Worm (Caenorhabditis elegans): ENCODE results near the gene cdh-8.

DNA sequence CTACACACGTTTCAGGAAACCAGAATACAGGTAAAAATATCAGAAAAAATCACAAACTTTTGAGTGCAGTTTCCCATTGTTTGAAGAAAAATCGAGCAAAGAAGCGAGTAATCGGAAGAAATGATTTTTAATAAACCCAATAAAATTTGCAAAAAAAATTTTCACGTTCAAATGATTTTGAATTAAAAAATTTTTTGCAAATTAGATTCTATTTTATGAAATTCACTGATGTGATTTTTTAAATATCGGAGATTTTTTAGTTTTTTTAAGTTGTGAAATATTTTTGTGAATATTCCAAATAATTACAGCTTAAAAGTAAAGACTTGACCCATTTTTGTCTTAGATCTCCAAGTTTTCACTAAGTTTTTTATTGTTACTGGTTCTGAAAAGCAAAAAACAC, 41.4 kb upstream of the cdh-8 start, which contains the start of gene pnp-1:
- no peak for TF ChIP-seq ama-1 (optimal IDR thresholded peaks at IDR 0.05)
- TF ChIP-seq F13C5.2 (tag; optimal IDR thresholded peaks at IDR 0.05): no peak
- TF ChIP-seq sea-1 (GFP tag; conservative IDR thresholded peaks at IDR 0.05): no peak
- no peak for TF ChIP-seq pes-1 (GFP tag; IDR thresholded peaks at IDR 0.05)
- TF ChIP-seq tra-4 (tag; optimal IDR thresholded peaks at IDR 0.05): no peak
- no peak for TF ChIP-seq ets-7 (tag; optimal IDR thresholded peaks at IDR 0.05)
- no peak for TF ChIP-seq B0310.2 (tag; optimal IDR thresholded peaks at IDR 0.05)
- no peak for TF ChIP-seq scrt-1 (GFP tag; IDR thresholded peaks at IDR 0.05)
- no peak for TF ChIP-seq hmg-4 (GFP tag; optimal IDR thresholded peaks at IDR 0.05)
